Worm (Caenorhabditis elegans) whole organism, L2 larva: ENCODE data around the gene ugt-5.

Source experiments
- F13H6.1 ChIP-seq: sonication (generic microtip); optimal IDR thresholded peaks from 2 replicates; lab custom pipeline; 2016; ENCODE audit warnings: missing genetic modification characterization, missing compliant biosample characterization
- R02D3.7 ChIP-seq: fragments of 150-350 bp; optimal IDR thresholded peaks from 2 replicates; lab custom pipeline; 2014; ENCODE audit warnings: missing biosample characterization, missing genetic modification characterization
- Y55F3AM.14 ChIP-seq: fragments of 200-800 bp; sonication (Bioruptor generic); optimal IDR thresholded peaks from 2 replicates; lab custom pipeline; 2018; ENCODE audit warnings: mild to moderate bottlenecking, missing genetic modification characterization, missing compliant biosample characterization
- ZK546.5 ChIP-seq: sonication (generic microtip); optimal IDR thresholded peaks from 2 replicates; lab custom pipeline; 2017; ENCODE audit warnings: missing biosample characterization, missing genetic modification characterization
- aly-2 ChIP-seq: fragments of 150-350 bp; optimal IDR thresholded peaks from 2 replicates; lab custom pipeline; 2014; ENCODE audit warnings: missing biosample characterization, missing genetic modification characterization
- ceh-16 ChIP-seq: fragments of 150-350 bp; optimal IDR thresholded peaks from 2 replicates; lab custom pipeline; 2014; ENCODE audit warnings: missing biosample characterization, missing genetic modification characterization
- ceh-82 ChIP-seq: fragments of 150-350 bp; optimal IDR thresholded peaks from 2 replicates; lab custom pipeline; 2014; ENCODE audit warnings: missing biosample characterization, missing genetic modification characterization
- crh-2 ChIP-seq: sonication (generic microtip); optimal IDR thresholded peaks from 2 replicates; lab custom pipeline; 2017; ENCODE audit warnings: missing biosample characterization, missing genetic modification characterization
- egl-27 ChIP-seq: sonication (generic microtip); optimal IDR thresholded peaks from 3 replicates; lab custom pipeline; 2017; ENCODE audit warnings: missing biosample characterization, missing genetic modification reagents, missing genetic modification characterization
- elt-1 ChIP-seq: fragments of 150-350 bp; optimal IDR thresholded peaks from 2 replicates; lab custom pipeline; 2014; ENCODE audit warnings: missing biosample characterization, missing genetic modification characterization
- elt-3 ChIP-seq: sonication (generic microtip); optimal IDR thresholded peaks from 2 replicates; lab custom pipeline; 2017; ENCODE audit warnings: missing biosample characterization, missing genetic modification characterization
- fos-1 ChIP-seq: fragments of 150-350 bp; optimal IDR thresholded peaks from 2 replicates; lab custom pipeline; 2014; ENCODE audit warnings: missing biosample characterization, missing genetic modification characterization
- lin-11 ChIP-seq: fragments of 150-350 bp; sonication (generic microtip); optimal IDR thresholded peaks from 2 replicates; lab custom pipeline; 2014; ENCODE audit warnings: missing biosample characterization, missing genetic modification characterization, inconsistent platforms, mixed read lengths
- lin-39 ChIP-seq: fragments of 150-350 bp; optimal IDR thresholded peaks from 2 replicates; lab custom pipeline; 2014; ENCODE audit warnings: missing biosample characterization, missing genetic modification reagents, missing genetic modification characterization
- lsy-2 ChIP-seq, 2 experiments: fragments of 150-350 bp in 1 of 2; sonication (generic microtip) in 1 of 2; optimal IDR thresholded peaks; 2 replicates each; lab custom pipeline; 2014 to 2017; ENCODE audit warnings: missing biosample characterization in 2 of 2, missing genetic modification characterization in 2 of 2
- mab-5 ChIP-seq: fragments of 150-350 bp; optimal IDR thresholded peaks from 2 replicates; lab custom pipeline; 2014; ENCODE audit warnings: missing biosample characterization, missing genetic modification characterization
- mdl-1 ChIP-seq, 2 experiments: fragments of 150-350 bp in 1 of 2; sonication (generic microtip) in 1 of 2; optimal IDR thresholded peaks; 2 replicates each; lab custom pipeline; 2017; ENCODE audit warnings: missing biosample characterization in 2 of 2, missing genetic modification characterization in 2 of 2
- nhr-10 ChIP-seq: sonication (generic microtip); optimal IDR thresholded peaks from 2 replicates; lab custom pipeline; 2017; ENCODE audit warnings: missing biosample characterization, missing genetic modification characterization
- nhr-11 ChIP-seq: fragments of 150-350 bp; optimal IDR thresholded peaks from 2 replicates; lab custom pipeline; 2014; ENCODE audit warnings: missing biosample characterization, missing genetic modification characterization
- nhr-12 ChIP-seq: fragments of 150-350 bp; optimal IDR thresholded peaks from 2 replicates; lab custom pipeline; 2014; ENCODE audit warnings: missing biosample characterization, missing genetic modification characterization
- nhr-129 ChIP-seq: fragments of 150-350 bp; optimal IDR thresholded peaks from 2 replicates; lab custom pipeline; 2014; ENCODE audit warnings: missing biosample characterization, missing genetic modification characterization
- nhr-21 ChIP-seq: fragments of 150-350 bp; optimal IDR thresholded peaks from 2 replicates; lab custom pipeline; 2014; ENCODE audit warnings: missing biosample characterization, missing genetic modification characterization
- nhr-23 ChIP-seq: fragments of 150-350 bp; optimal IDR thresholded peaks from 2 replicates; lab custom pipeline; 2014; ENCODE audit warnings: missing biosample characterization, missing genetic modification reagents, missing genetic modification characterization
- nhr-237 ChIP-seq: fragments of 150-350 bp; optimal IDR thresholded peaks from 2 replicates; lab custom pipeline; 2014; ENCODE audit warnings: missing biosample characterization, missing genetic modification characterization
- nhr-6 ChIP-seq: fragments of 150-350 bp; optimal IDR thresholded peaks from 2 replicates; lab custom pipeline; 2014; ENCODE audit warnings: missing biosample characterization, missing genetic modification characterization
- peb-1 ChIP-seq: fragments of 150-350 bp; optimal IDR thresholded peaks from 2 replicates; lab custom pipeline; 2014; ENCODE audit warnings: missing biosample characterization, missing genetic modification characterization
- sem-4 ChIP-seq: fragments of 150-350 bp; optimal IDR thresholded peaks from 2 replicates; lab custom pipeline; 2014; ENCODE audit warnings: missing biosample characterization, missing genetic modification reagents, missing genetic modification characterization
- sma-3 ChIP-seq: sonication (generic microtip); optimal IDR thresholded peaks from 2 replicates; lab custom pipeline; 2016; ENCODE audit warnings: missing genetic modification reagents, missing genetic modification characterization, missing compliant biosample characterization
- snpc-4 ChIP-seq: fragments of 150-350 bp; optimal IDR thresholded peaks from 2 replicates; lab custom pipeline; 2014; ENCODE audit warnings: missing biosample characterization, missing genetic modification characterization
- unc-39 ChIP-seq: fragments of 150-350 bp; optimal IDR thresholded peaks from 2 replicates; lab custom pipeline; 2014; ENCODE audit warnings: missing biosample characterization, missing genetic modification characterization
- unc-62 ChIP-seq: fragments of 150-350 bp; optimal IDR thresholded peaks from 2 replicates; lab custom pipeline; 2014; ENCODE audit warnings: missing biosample characterization, missing genetic modification reagents, missing genetic modification characterization
- zag-1 ChIP-seq: fragments of 150-350 bp; optimal IDR thresholded peaks from 2 replicates; lab custom pipeline; 2014; ENCODE audit warnings: missing biosample characterization, missing genetic modification characterization

Gene ugt-5

ce11 chrV:12759660-12760059, 33.1 kb downstream of the ugt-5 start, which contains the start of gene papl-1:
papl-1 (minus strand) TSS chrV:12759760.
- no peak for TF ChIP-seq ceh-16 (tag; lab: Kevin White, UChicago)
- TF ChIP-seq unc-39 (tag; lab: Kevin White, UChicago) = no peak
- no peak for TF ChIP-seq egl-27 (tag; lab: Kevin White, UChicago)

DNA sequence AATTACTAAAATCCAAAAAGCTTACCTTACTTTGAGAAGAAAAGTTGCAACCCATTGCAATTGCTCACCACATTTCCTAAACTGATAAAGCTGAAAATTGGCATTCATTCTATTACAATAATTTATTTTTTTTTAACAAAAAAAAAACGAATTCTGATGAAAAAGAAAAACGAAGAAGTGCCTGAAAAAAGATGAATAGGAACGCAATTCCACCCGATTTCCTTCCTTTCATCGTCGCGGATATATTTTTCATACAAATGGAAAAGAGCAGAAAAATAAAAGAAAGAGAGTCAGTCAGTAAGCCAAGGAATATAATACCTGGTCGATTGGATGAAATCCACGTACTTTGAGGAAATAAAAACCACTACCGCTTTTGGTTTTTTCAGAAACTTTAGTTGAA, 37.9 kb downstream of the ugt-5 start, which contains the start of gene gpa-13:
gpa-13 (minus strand) TSS at position 101 of the 400 bp plus-strand sequence.
- no peak for TF ChIP-seq ceh-16 (tag; lab: Kevin White, UChicago)
- no peak for TF ChIP-seq snpc-4 (tag; lab: Kevin White, UChicago)
- no peak for TF ChIP-seq F13H6.1 (tag; lab: Kevin White, UChicago)
- no peak for TF ChIP-seq zag-1 (tag; lab: Kevin White, UChicago)
- TF ChIP-seq sma-3 (GFP tag; lab: Kevin White, UChicago) = no peak
- no peak for TF ChIP-seq nhr-10 (tag; lab: Kevin White, UChicago)
- no peak for TF ChIP-seq peb-1 (tag; lab: Kevin White, UChicago)
- TF ChIP-seq lin-11 (tag; lab: Kevin White, UChicago) = no peak
- TF ChIP-seq lin-39 (tag; lab: Kevin White, UChicago) = no peak
- TF ChIP-seq nhr-237 (tag; lab: Kevin White, UChicago) = no peak
- no peak for TF ChIP-seq aly-2 (tag; lab: Kevin White, UChicago)
- TF ChIP-seq nhr-129 (tag; lab: Kevin White, UChicago) = no peak
- TF ChIP-seq R02D3.7 (tag; lab: Kevin White, UChicago) = no peak
- TF ChIP-seq unc-62 (GFP tag; lab: Kevin White, UChicago) = no peak
- TF ChIP-seq mab-5 (tag; lab: Kevin White, UChicago) = no peak
- no peak for TF ChIP-seq Y55F3AM.14 (GFP tag; lab: Kevin White, UChicago)
- no peak for TF ChIP-seq elt-3
- no peak for TF ChIP-seq elt-1 (tag; lab: Kevin White, UChicago)
- TF ChIP-seq lsy-2 (tag; optimal IDR thresholded peaks at IDR 0.05; lab: Kevin White, UChicago) = no peak
- TF ChIP-seq, all 48 proteins: peak for 0

ce11 chrV:12752407-12752806, 40.4 kb downstream of the ugt-5 start, which contains the start of gene C15C8.8:
C15C8.8 (minus strand) TSS chrV:12752507.
- TF ChIP-seq peb-1 (tag; lab: Kevin White, UChicago) (no peak), ZK546.5 (tag; lab: Kevin White, UChicago) (no peak), F13H6.1 (tag; lab: Kevin White, UChicago) (no peak), crh-2 (tag; lab: Kevin White, UChicago) (no peak), nhr-11 (tag; lab: Kevin White, UChicago) (no peak)

DNA sequence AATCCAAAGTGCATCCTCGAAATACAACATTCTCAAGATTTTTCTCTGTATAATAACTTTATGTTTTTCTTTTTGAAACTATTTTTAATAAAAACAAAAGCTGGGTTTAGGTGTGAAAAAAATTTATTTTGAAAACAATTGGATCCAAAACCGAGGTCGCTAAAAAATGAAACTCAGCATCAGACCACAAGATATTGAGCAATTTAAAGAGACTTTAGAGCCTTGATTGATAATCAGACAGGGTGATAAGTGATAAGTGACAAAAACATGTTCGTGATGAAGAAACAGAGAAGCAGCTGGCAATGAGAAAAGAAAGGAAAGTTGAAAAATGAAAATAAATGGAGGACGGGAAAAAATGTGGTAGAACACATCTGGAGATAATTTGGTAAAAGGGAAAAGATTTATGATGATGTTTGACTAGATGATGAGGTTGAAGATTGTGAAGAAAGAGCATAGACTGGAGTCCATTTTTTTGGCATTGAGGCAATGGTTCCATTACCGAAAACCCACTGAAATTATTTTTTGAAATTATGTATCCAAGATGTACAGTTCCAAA, 41.2 kb downstream of the ugt-5 start, which contains the start of gene C15C8.6:
C15C8.6 (minus strand) TSS at position 51 of the 556 bp plus-strand sequence.
- no peak for TF ChIP-seq sma-3 (GFP tag; lab: Kevin White, UChicago)
- no peak for TF ChIP-seq ceh-82 (tag; lab: Kevin White, UChicago)
- no peak for TF ChIP-seq nhr-23 (tag; lab: Kevin White, UChicago)
- TF ChIP-seq fos-1 (tag; lab: Kevin White, UChicago) = no peak
- TF ChIP-seq mdl-1 (tag; optimal IDR thresholded peaks at IDR 0.05; lab: Kevin White, UChicago) = no peak

ce11 chrV:12749558-12749957, 43.2 kb downstream of the ugt-5 start:
- TF ChIP-seq aly-2 (tag; lab: Kevin White, UChicago) (no peak), nhr-12 (tag; lab: Kevin White, UChicago) (no peak), nhr-11 (tag; lab: Kevin White, UChicago) (no peak), snpc-4 (tag; lab: Kevin White, UChicago) (no peak), sem-4 (no peak), nhr-21 (tag; lab: Kevin White, UChicago) (no peak), elt-3 (no peak), lsy-2 (tag; optimal IDR thresholded peaks at IDR 0.05; lab: Kevin White, UChicago) (no peak), F13H6.1 (tag; lab: Kevin White, UChicago) (no peak), Y55F3AM.14 (GFP tag; lab: Kevin White, UChicago) (no peak), nhr-237 (tag; lab: Kevin White, UChicago) (no peak), nhr-6 (tag; lab: Kevin White, UChicago) (no peak), nhr-10 (tag; lab: Kevin White, UChicago) (no peak)
